Fruit fly (Drosophila melanogaster): ENCODE results near the gene CG15528.

dm6 chr3R:30023445-30023844 lies 28.5 kb downstream of the CG15528 start:
- no peak for TF ChIP-seq psq (optimal IDR thresholded peaks at IDR 0.05)
- TF ChIP-seq Dll (optimal IDR thresholded peaks at IDR 0.05): no peak
- TF ChIP-seq usp (GFP tag; optimal IDR thresholded peaks at IDR 0.05): no peak
